Worm (Caenorhabditis elegans) whole organism, late embryonic: Measurements from ENCODE around the gene E01G4.6.
A peak's percentile ranks its signal among the peaks of the same experiment; 100 is the strongest.

ENCODE experiments used
- C38D4.7 ChIP-seq: fragments of 200-800 bp; sonication (Bioruptor generic); optimal IDR thresholded peaks from 2 replicates; lab custom pipeline; 2018; ENCODE audit warnings: mild to moderate bottlenecking, missing genetic modification characterization, moderate library complexity, missing compliant biosample characterization
- F13H6.1 ChIP-seq: sonication (generic microtip); optimal IDR thresholded peaks from 2 replicates; lab custom pipeline; 2016; ENCODE audit warnings: missing genetic modification characterization, missing compliant biosample characterization
- K09A11.1 ChIP-seq: sonication (generic microtip); optimal IDR thresholded peaks from 2 replicates; lab custom pipeline; 2017; ENCODE audit warnings: antibody characterized with exemption, mild to moderate bottlenecking, missing genetic modification characterization, missing compliant biosample characterization; ENCODE audit not compliant: insufficient read depth
- ahr-1 ChIP-seq: sonication (generic microtip); optimal IDR thresholded peaks from 2 replicates; lab custom pipeline; 2016; ENCODE audit warnings: missing genetic modification characterization, missing compliant biosample characterization
- ama-1 ChIP-seq: fragments of 150-350 bp; optimal IDR thresholded peaks from 2 replicates; lab custom pipeline; 2014
- ceh-14 ChIP-seq: sonication (generic microtip); optimal IDR thresholded peaks from 2 replicates; lab custom pipeline; 2016; ENCODE audit warnings: missing genotype, missing genetic modification characterization, missing compliant biosample characterization
- ceh-22 ChIP-seq: sonication (generic microtip); optimal IDR thresholded peaks from 2 replicates; lab custom pipeline; 2017; ENCODE audit warnings: missing biosample characterization, missing genetic modification characterization
- ceh-24 ChIP-seq: sonication (generic microtip); optimal IDR thresholded peaks from 2 replicates; lab custom pipeline; 2016; ENCODE audit warnings: mild to moderate bottlenecking, missing genetic modification characterization, missing compliant biosample characterization
- ceh-34 ChIP-seq: sonication (generic microtip); optimal IDR thresholded peaks from 2 replicates; lab custom pipeline; 2016; ENCODE audit warnings: mild to moderate bottlenecking, missing genetic modification characterization, missing compliant biosample characterization
- ceh-45 ChIP-seq: fragments of 200-800 bp; sonication (Bioruptor generic); IDR thresholded peaks from 2 replicates; pipeline ENCODE4 v1.3.6; 2022; ENCODE audit warnings: missing genetic modification reagents, missing genetic modification characterization, missing compliant biosample characterization
- ceh-6 ChIP-seq: fragments of 200-800 bp; sonication (Bioruptor generic); optimal IDR thresholded peaks from 2 replicates; lab custom pipeline; 2018; ENCODE audit warnings: mild to moderate bottlenecking, missing genetic modification characterization, missing compliant biosample characterization
- ceh-9 ChIP-seq: sonication (generic microtip); optimal IDR thresholded peaks from 2 replicates; lab custom pipeline; 2016; ENCODE audit warnings: mild to moderate bottlenecking, missing genetic modification characterization, inconsistent platforms, missing compliant biosample characterization
- dmd-4 ChIP-seq: sonication (generic microtip); optimal IDR thresholded peaks from 2 replicates; lab custom pipeline; 2016; ENCODE audit warnings: borderline replicate concordance, missing genetic modification characterization, missing compliant biosample characterization
- dve-1 ChIP-seq: sonication (generic microtip); optimal IDR thresholded peaks from 2 replicates; lab custom pipeline; 2017; ENCODE audit warnings: antibody characterized with exemption, mild to moderate bottlenecking, missing genetic modification characterization, missing compliant biosample characterization
- elt-2 ChIP-seq: sonication (generic microtip); optimal IDR thresholded peaks from 2 replicates; lab custom pipeline; 2016; ENCODE audit warnings: missing genetic modification reagents, missing genetic modification characterization, missing compliant biosample characterization
- ets-4 ChIP-seq: sonication (generic microtip); optimal IDR thresholded peaks from 2 replicates; lab custom pipeline; 2016; ENCODE audit warnings: missing genetic modification characterization, missing compliant biosample characterization
- eyg-1 ChIP-seq: sonication (generic microtip); optimal IDR thresholded peaks from 2 replicates; lab custom pipeline; 2016; ENCODE audit warnings: missing genotype, missing genetic modification characterization, missing compliant biosample characterization
- fkh-10 ChIP-seq: fragments of 150-350 bp; optimal IDR thresholded peaks from 2 replicates; lab custom pipeline; 2014; ENCODE audit warnings: missing biosample characterization, missing genetic modification reagents, missing genetic modification characterization
- fkh-6 ChIP-seq: sonication (generic microtip); optimal IDR thresholded peaks from 2 replicates; lab custom pipeline; 2016; ENCODE audit warnings: missing genetic modification characterization, missing compliant biosample characterization
- gmeb-2 ChIP-seq: sonication (generic microtip); optimal IDR thresholded peaks from 2 replicates; lab custom pipeline; 2016; ENCODE audit warnings: missing genetic modification characterization, inconsistent platforms, missing compliant biosample characterization
- hlh-15 ChIP-seq: sonication (generic microtip); optimal IDR thresholded peaks from 2 replicates; lab custom pipeline; 2016; ENCODE audit warnings: missing genetic modification characterization, missing compliant biosample characterization
- lim-6 ChIP-seq: sonication (generic microtip); optimal IDR thresholded peaks from 2 replicates; lab custom pipeline; 2016; ENCODE audit warnings: missing genetic modification characterization, missing compliant biosample characterization
- mec-3 ChIP-seq: sonication (generic microtip); optimal IDR thresholded peaks from 2 replicates; lab custom pipeline; 2016; ENCODE audit warnings: borderline replicate concordance, missing genetic modification characterization, missing compliant biosample characterization
- nfya-1 ChIP-seq: sonication (generic microtip); optimal IDR thresholded peaks from 2 replicates; lab custom pipeline; 2017; ENCODE audit warnings: missing genetic modification characterization, mild to moderate bottlenecking, missing compliant biosample characterization, antibody characterized with exemption, moderate library complexity
- nhr-11 ChIP-seq: fragments of 150-350 bp; optimal IDR thresholded peaks from 2 replicates; lab custom pipeline; 2014; ENCODE audit warnings: missing biosample characterization, missing genetic modification characterization
- nhr-232 ChIP-seq: sonication (generic microtip); optimal IDR thresholded peaks from 2 replicates; lab custom pipeline; 2016; ENCODE audit warnings: missing genetic modification characterization, missing compliant biosample characterization
- odd-2 ChIP-seq: sonication (generic microtip); optimal IDR thresholded peaks from 2 replicates; lab custom pipeline; 2017; ENCODE audit warnings: antibody characterized with exemption, mild to moderate bottlenecking, missing genetic modification characterization, missing compliant biosample characterization
- pag-3 ChIP-seq: sonication (generic microtip); optimal IDR thresholded peaks from 2 replicates; lab custom pipeline; 2016; ENCODE audit warnings: missing compliant biosample characterization, missing genetic modification characterization, borderline replicate concordance
- pat-9 ChIP-seq: fragments of 200-800 bp; sonication (Bioruptor generic); optimal IDR thresholded peaks from 2 replicates; lab custom pipeline; 2018; ENCODE audit warnings: mild to moderate bottlenecking, missing genetic modification characterization, moderate library complexity, missing compliant biosample characterization
- pros-1 ChIP-seq: fragments of 150-350 bp; optimal IDR thresholded peaks from 2 replicates; lab custom pipeline; 2014; ENCODE audit warnings: missing biosample characterization, missing genetic modification reagents, missing genetic modification characterization
- ref-2 ChIP-seq: sonication (generic microtip); optimal IDR thresholded peaks from 2 replicates; lab custom pipeline; 2016; ENCODE audit warnings: missing genetic modification characterization, missing compliant biosample characterization
- rnt-1 ChIP-seq: sonication (generic microtip); optimal IDR thresholded peaks from 2 replicates; lab custom pipeline; 2016; ENCODE audit warnings: missing genetic modification characterization, missing compliant biosample characterization
- sdc-2 ChIP-seq: sonication (generic microtip); optimal IDR thresholded peaks from 2 replicates; lab custom pipeline; 2016; ENCODE audit warnings: missing genotype, missing genetic modification characterization, missing compliant biosample characterization
- sox-2 ChIP-seq: fragments of 200-800 bp; sonication (Bioruptor generic); IDR thresholded peaks from 2 replicates; pipeline ENCODE4 v1.3.6; 2022; ENCODE audit warnings: missing genetic modification reagents, missing genetic modification characterization, missing compliant biosample characterization
- sox-4 ChIP-seq: sonication (generic microtip); optimal IDR thresholded peaks from 2 replicates; lab custom pipeline; 2017; ENCODE audit warnings: mild to moderate bottlenecking, missing genetic modification characterization, inconsistent platforms, missing compliant biosample characterization
- syd-9 ChIP-seq: sonication (generic microtip); optimal IDR thresholded peaks from 2 replicates; lab custom pipeline; 2016; ENCODE audit warnings: mild to moderate bottlenecking, missing genetic modification characterization, moderate library complexity, missing compliant biosample characterization
- unc-42 ChIP-seq: sonication (generic microtip); optimal IDR thresholded peaks from 2 replicates; lab custom pipeline; 2016; ENCODE audit warnings: missing genotype, missing genetic modification characterization, missing compliant biosample characterization
- unc-55 ChIP-seq: sonication (generic microtip); optimal IDR thresholded peaks from 2 replicates; lab custom pipeline; 2017; ENCODE audit warnings: missing biosample characterization, missing genetic modification reagents, missing genetic modification characterization
- unc-86 ChIP-seq: sonication (generic microtip); optimal IDR thresholded peaks from 2 replicates; lab custom pipeline; 2016; ENCODE audit warnings: missing genetic modification characterization, missing compliant biosample characterization
- zip-5 ChIP-seq: sonication (generic microtip); optimal IDR thresholded peaks from 2 replicates; lab custom pipeline; 2016; ENCODE audit warnings: missing genetic modification characterization, missing compliant biosample characterization

The E01G4.6 gene

DNA sequence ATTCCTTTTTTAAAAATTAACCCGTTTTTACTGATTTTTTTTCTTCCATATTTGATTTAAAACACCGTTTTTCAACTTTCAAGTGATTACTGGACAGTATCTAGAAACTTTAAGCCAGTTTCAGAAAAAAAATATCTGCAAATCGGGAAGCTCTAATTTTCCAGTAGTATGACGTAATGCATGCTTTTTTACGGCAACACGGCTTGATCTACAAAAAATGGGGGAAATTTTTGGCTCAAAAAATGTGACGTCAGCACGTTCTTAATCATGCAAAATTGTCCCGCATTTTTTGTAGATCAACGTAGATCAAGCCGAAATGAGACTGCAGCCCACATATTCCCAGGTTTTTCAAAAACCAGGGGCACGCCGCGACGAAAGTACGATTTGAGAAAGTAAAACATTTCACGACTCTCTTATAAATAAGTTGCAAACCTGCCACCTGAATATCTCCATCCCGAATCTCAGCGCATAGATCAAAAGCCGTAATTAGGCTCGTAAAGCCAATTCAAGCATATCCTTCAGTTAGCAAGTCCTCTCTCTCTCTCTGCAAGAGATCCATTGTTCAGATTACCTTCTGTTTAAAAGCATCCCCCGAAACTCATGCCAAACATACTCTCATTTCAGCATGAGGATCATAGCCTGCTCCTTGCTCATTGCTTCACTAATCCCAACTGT lies at the start of gene E01G4.6:
TSS of gene E01G4.6 (plus strand) at position 625 of the 675 bp plus-strand sequence.
- TF ChIP-seq ama-1 (lab: Kevin White, UChicago) (no peak), ref-2 (tag; lab: Kevin White, UChicago) (no peak), C38D4.7 (GFP tag; lab: Kevin White, UChicago) (no peak), ceh-14 (tag; lab: Kevin White, UChicago) (no peak), odd-2 (tag; lab: Kevin White, UChicago) (no peak), ceh-45 (GFP tag; lab: Robert Waterston, UW) (no peak), ceh-24 (tag; lab: Kevin White, UChicago) (no peak), unc-86 (no peak), zip-5 (tag; lab: Kevin White, UChicago) (no peak), ceh-22 (tag; lab: Kevin White, UChicago) (no peak), fkh-6 (tag; lab: Kevin White, UChicago) (no peak), sdc-2 (tag; lab: Kevin White, UChicago) (no peak), elt-2 (tag; lab: Kevin White, UChicago) (no peak), ets-4 (no peak), pros-1 (tag; lab: Kevin White, UChicago) (no peak)

DNA sequence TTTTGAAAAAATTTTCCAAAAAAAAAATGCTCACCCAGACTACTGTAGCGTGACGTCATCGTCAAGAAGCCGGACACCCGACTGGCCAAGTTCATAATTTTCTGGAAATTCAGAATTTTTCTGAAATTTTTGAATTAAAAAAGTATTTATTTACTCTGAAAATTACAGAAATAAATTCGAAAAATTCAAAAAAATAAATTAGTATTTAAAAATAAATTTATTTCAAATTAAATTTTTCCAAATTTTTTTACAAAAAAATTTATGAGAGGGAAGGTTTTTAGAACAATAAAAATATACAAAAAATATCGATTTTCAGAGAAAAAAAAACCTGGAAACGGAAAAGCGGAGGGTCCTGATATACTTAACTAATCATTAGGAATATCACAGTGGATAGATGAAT lies 45.5 kb upstream of the E01G4.6 start, which contains the start of gene Y48E1C.4:
TSS of gene Y48E1C.4 (minus strand) at position 101 of the 400 bp plus-strand sequence.
- TF ChIP-seq sox-4 (tag; lab: Kevin White, UChicago) (no peak), unc-55 (no peak)

ce11 chrII:13444307-13444706 lies 37.9 kb upstream of the E01G4.6 start:
- no peak for TF ChIP-seq fkh-6 (tag; lab: Kevin White, UChicago)
- TF ChIP-seq dve-1 (tag; lab: Kevin White, UChicago): no peak
- no peak for TF ChIP-seq elt-2 (tag; lab: Kevin White, UChicago)
- TF ChIP-seq syd-9 (tag; lab: Kevin White, UChicago): no peak
- TF ChIP-seq ceh-6 (GFP tag; lab: Kevin White, UChicago): no peak
- no peak for TF ChIP-seq sox-4 (tag; lab: Kevin White, UChicago)
- TF ChIP-seq eyg-1 (tag; lab: Kevin White, UChicago): no peak
- no peak for TF ChIP-seq ceh-45 (GFP tag; lab: Robert Waterston, UW)
- TF ChIP-seq ceh-34 (tag; lab: Kevin White, UChicago): no peak
- no peak for TF ChIP-seq zip-5 (tag; lab: Kevin White, UChicago)
- no peak for TF ChIP-seq nhr-232 (tag; lab: Kevin White, UChicago)
- no peak for TF ChIP-seq pag-3
- no peak for TF ChIP-seq nhr-11
- no peak for TF ChIP-seq ahr-1 (tag; lab: Kevin White, UChicago)
- no peak for TF ChIP-seq rnt-1 (tag; lab: Kevin White, UChicago)
- no peak for TF ChIP-seq unc-42 (tag; lab: Kevin White, UChicago)
- TF ChIP-seq unc-55: no peak
- TF ChIP-seq K09A11.1 (tag; lab: Kevin White, UChicago): no peak
- no peak for TF ChIP-seq sox-2 (GFP tag; lab: Robert Waterston, UW)

DNA sequence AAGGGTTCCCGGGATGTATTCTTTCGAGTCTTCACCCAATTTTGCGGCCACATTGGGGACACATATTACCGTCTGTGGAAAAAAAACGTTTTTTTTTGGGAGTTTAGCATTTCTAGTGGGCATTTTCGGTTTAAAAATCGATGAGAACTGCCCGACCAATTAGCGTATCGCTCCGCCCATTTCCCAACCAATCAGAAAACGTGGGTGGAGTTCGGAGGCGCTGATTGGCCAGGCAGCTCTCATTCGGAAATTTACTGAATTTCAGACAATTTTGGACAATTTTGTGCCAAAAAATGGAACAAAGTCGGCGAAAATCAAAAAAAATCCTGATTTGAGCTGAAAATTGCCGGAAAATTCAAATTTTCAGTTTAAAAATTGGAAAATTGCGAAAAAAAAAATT lies 35.6 kb upstream of the E01G4.6 start:
- TF ChIP-seq nfya-1 (tag; lab: Kevin White, UChicago) (peak; percentile 99), gmeb-2 (tag; lab: Kevin White, UChicago) (no peak)

DNA sequence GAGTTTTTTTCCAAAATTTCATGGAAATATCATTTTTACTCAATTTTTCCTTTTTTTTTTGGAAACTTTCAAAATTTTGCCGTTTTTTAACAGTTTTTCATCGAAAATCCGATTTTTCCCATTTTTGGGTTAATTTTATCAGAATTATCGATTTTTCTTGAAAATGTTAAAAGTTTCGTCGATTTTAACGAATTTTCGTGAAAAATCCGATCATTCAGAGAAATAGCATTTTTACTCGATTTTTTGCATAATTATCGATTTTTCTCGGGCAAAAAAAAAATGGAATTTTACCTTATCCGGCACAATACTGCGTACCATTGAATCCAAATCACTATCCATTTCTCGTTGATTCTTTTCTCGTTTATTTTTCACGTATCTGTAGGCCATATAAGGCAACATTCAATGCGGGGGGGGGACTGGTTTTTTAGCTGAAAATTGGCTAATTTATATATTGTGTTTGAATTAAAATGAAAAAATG lies 35.0 kb upstream of the E01G4.6 start, which contains the start of gene tbc-14:
TSS of gene tbc-14 (minus strand) at position 428 of the 478 bp plus-strand sequence.
- TF ChIP-seq lim-6 (no peak), ref-2 (tag; lab: Kevin White, UChicago) (no peak), nhr-11 (no peak), ceh-22 (tag; lab: Kevin White, UChicago) (no peak), mec-3 (tag; lab: Kevin White, UChicago) (no peak), ceh-9 (tag; lab: Kevin White, UChicago) (no peak), nhr-232 (tag; lab: Kevin White, UChicago) (no peak), hlh-15 (tag; lab: Kevin White, UChicago) (no peak), fkh-10 (GFP tag; lab: Kevin White, UChicago) (no peak), unc-42 (tag; lab: Kevin White, UChicago) (no peak), F13H6.1 (tag; lab: Kevin White, UChicago) (no peak), dmd-4 (no peak), pat-9 (no peak)
